Worm (Caenorhabditis elegans) whole organism, L4 larva: ENCODE data around the gene Y52E8A.3.

Experiments used
- F10B5.3 ChIP-seq: sonication (generic microtip); optimal IDR thresholded peaks from 2 replicates; lab custom pipeline; 2016; ENCODE audit warnings: mild to moderate bottlenecking, missing genetic modification characterization, missing compliant biosample characterization
- F37D6.2 ChIP-seq: sonication (generic microtip); optimal IDR thresholded peaks from 2 replicates; lab custom pipeline; 2016; ENCODE audit warnings: mild to moderate bottlenecking, missing genetic modification characterization, missing compliant biosample characterization
- R02D3.7 ChIP-seq: fragments of 150-350 bp; sonication (generic microtip); optimal IDR thresholded peaks from 3 replicates; lab custom pipeline; 2014; ENCODE audit warnings: missing biosample characterization, missing genetic modification characterization
- ama-1 ChIP-seq: fragments of 150-350 bp; optimal IDR thresholded peaks from 2 replicates; lab custom pipeline; 2014; ENCODE audit warnings: inconsistent platforms, mixed read lengths
- ceh-44 ChIP-seq: fragments of 200-800 bp; sonication (Bioruptor generic); IDR thresholded peaks from 2 replicates; pipeline ENCODE4 v1.3.6; 2022; ENCODE audit warnings: missing genetic modification reagents, missing genetic modification characterization, missing compliant biosample characterization
- daf-12 ChIP-seq: fragments of 150-350 bp; optimal IDR thresholded peaks from 2 replicates; lab custom pipeline; 2014; ENCODE audit warnings: missing biosample characterization, missing genetic modification reagents, missing genetic modification characterization
- dpl-1 ChIP-seq: fragments of 150-350 bp; optimal IDR thresholded peaks from 2 replicates; lab custom pipeline; 2014; ENCODE audit warnings: missing biosample characterization, missing genetic modification reagents, missing genetic modification characterization
- fos-1 ChIP-seq: fragments of 150-350 bp; optimal IDR thresholded peaks from 2 replicates; lab custom pipeline; 2014; ENCODE audit warnings: missing biosample characterization, missing genetic modification characterization
- lin-13 ChIP-seq: fragments of 150-350 bp; optimal IDR thresholded peaks from 2 replicates; lab custom pipeline; 2014; ENCODE audit warnings: missing biosample characterization, missing genetic modification reagents, missing genetic modification characterization
- nhr-10 ChIP-seq: fragments of 150-350 bp; optimal IDR thresholded peaks from 2 replicates; lab custom pipeline; 2014; ENCODE audit warnings: missing biosample characterization, missing genetic modification characterization
- unc-62 ChIP-seq, 3 experiments: fragments of 150-350 bp in 1 of 3; sonication (generic microtip); optimal IDR thresholded peaks in 2 of 3; peaks in 1 of 3; 1 replicate in 1 of 3; 2 replicates in 2 of 3; lab custom pipeline; 2014 to 2017; ENCODE audit warnings: missing biosample characterization in 3 of 3, missing genetic modification characterization in 3 of 3, missing genetic modification reagents in 3 of 3, missing genotype in 1 of 3

- TF ChIP-seq ama-1 (lab: Kevin White, UChicago), result no peak
- no peak for TF ChIP-seq dpl-1 (GFP tag; lab: Kevin White, UChicago)
- TF ChIP-seq fos-1 (tag; lab: Kevin White, UChicago), result no peak
- TF ChIP-seq F10B5.3 (tag; lab: Kevin White, UChicago), result no peak
- no peak for TF ChIP-seq daf-12 (tag; lab: Kevin White, UChicago)
- no peak for TF ChIP-seq ceh-44 (GFP tag; lab: Robert Waterston, UW)
- no peak for TF ChIP-seq unc-62 (GFP tag; optimal IDR thresholded peaks at IDR 0.05 in 1 of 2; lab: Kevin White, UChicago)
- TF ChIP-seq unc-62 (tag; optimal IDR thresholded peaks at IDR 0.05; lab: Kevin White, UChicago), result no peak
- no peak for TF ChIP-seq R02D3.7 (tag; lab: Kevin White, UChicago)
- TF ChIP-seq F37D6.2, result no peak
- TF ChIP-seq lin-13, result no peak
- TF ChIP-seq nhr-10 (tag; lab: Kevin White, UChicago), result no peak
These were observed 39.1 kb downstream of the Y52E8A.3 start for ce11 chrII:4267711-4268110.
